Worm (Caenorhabditis elegans) whole organism, early embryonic: ENCODE data around the gene K02A6.1.

Experiments
- B0310.2 ChIP-seq: sonication (generic microtip); optimal IDR thresholded peaks from 2 replicates; lab custom pipeline; 2016; ENCODE audit warnings: mild to moderate bottlenecking, missing genetic modification characterization, missing compliant biosample characterization
- aly-1 ChIP-seq: sonication (generic microtip); optimal IDR thresholded peaks from 2 replicates; lab custom pipeline; 2016; ENCODE audit warnings: missing genetic modification characterization, missing compliant biosample characterization
- ama-1 ChIP-seq: fragments of 150-350 bp; optimal IDR thresholded peaks from 2 replicates; lab custom pipeline; 2014
- ceh-13 ChIP-seq: fragments of 200-800 bp; sonication (Bioruptor generic); optimal IDR thresholded peaks from 2 replicates; lab custom pipeline; 2018; ENCODE audit warnings: mild to moderate bottlenecking, missing genetic modification characterization, missing compliant biosample characterization
- ets-7 ChIP-seq: sonication (generic microtip); optimal IDR thresholded peaks from 2 replicates; lab custom pipeline; 2016; ENCODE audit warnings: missing genotype, missing genetic modification characterization, missing compliant biosample characterization
- flt-1 ChIP-seq: fragments of 200-800 bp; sonication (Bioruptor generic); IDR thresholded peaks from 2 replicates; pipeline ENCODE4 v1.3.6; 2022; ENCODE audit warnings: missing genetic modification characterization, missing compliant biosample characterization
- hnd-1 ChIP-seq: sonication (generic microtip); optimal IDR thresholded peaks from 2 replicates; lab custom pipeline; 2016; ENCODE audit warnings: missing genetic modification characterization, missing compliant biosample characterization
- sea-1 ChIP-seq: fragments of 200-800 bp; sonication (Bioruptor generic); conservative IDR thresholded peaks from 2 replicates; pipeline ENCODE4 v1.3.6; 2022; ENCODE audit warnings: missing genetic modification characterization, missing compliant biosample characterization
- tbx-37 ChIP-seq: fragments of 200-800 bp; sonication (Bioruptor generic); conservative IDR thresholded peaks from 2 replicates; pipeline ENCODE4 v1.3.6; 2022; ENCODE audit warnings: missing genetic modification reagents, missing genetic modification characterization, missing compliant biosample characterization
- tra-4 ChIP-seq: sonication (generic microtip); optimal IDR thresholded peaks from 2 replicates; lab custom pipeline; 2017; ENCODE audit warnings: missing genetic modification characterization, missing compliant biosample characterization

- no peak for TF ChIP-seq tbx-37 (GFP tag; lab: Robert Waterston, UW)
- TF ChIP-seq B0310.2 (tag; lab: Kevin White, UChicago): no peak
- TF ChIP-seq sea-1 (GFP tag; lab: Robert Waterston, UW): no peak
- no peak for TF ChIP-seq ama-1 (lab: Kevin White, UChicago)
- no peak for TF ChIP-seq tra-4 (tag; lab: Kevin White, UChicago)
- TF ChIP-seq ets-7: no peak
- TF ChIP-seq flt-1: no peak
- no peak for TF ChIP-seq ceh-13 (GFP tag; lab: Kevin White, UChicago)
- TF ChIP-seq aly-1 (tag; lab: Kevin White, UChicago): no peak
- no peak for TF ChIP-seq hnd-1 (tag; lab: Kevin White, UChicago)
These were observed 19.1 kb downstream of the K02A6.1 start for ce11 chrX:8238639-8239055.
